Worm (Caenorhabditis elegans) whole organism, late embryonic: ENCODE data around the gene D1054.3.

Experiments
- C38D4.7 ChIP-seq: fragments of 200-800 bp; sonication (Bioruptor generic); optimal IDR thresholded peaks from 2 replicates; lab custom pipeline; 2018; ENCODE audit warnings: mild to moderate bottlenecking, missing genetic modification characterization, moderate library complexity, missing compliant biosample characterization
- F13H6.1 ChIP-seq: sonication (generic microtip); optimal IDR thresholded peaks from 2 replicates; lab custom pipeline; 2016; ENCODE audit warnings: missing genetic modification characterization, missing compliant biosample characterization
- gmeb-2 ChIP-seq: sonication (generic microtip); optimal IDR thresholded peaks from 2 replicates; lab custom pipeline; 2016; ENCODE audit warnings: missing genetic modification characterization, inconsistent platforms, missing compliant biosample characterization
- pag-3 ChIP-seq: sonication (generic microtip); optimal IDR thresholded peaks from 2 replicates; lab custom pipeline; 2016; ENCODE audit warnings: missing compliant biosample characterization, missing genetic modification characterization, borderline replicate concordance
- tbx-2 ChIP-seq: sonication (generic microtip); optimal IDR thresholded peaks from 2 replicates; lab custom pipeline; 2016; ENCODE audit warnings: missing genetic modification characterization, missing compliant biosample characterization
- ztf-16 ChIP-seq: sonication (generic microtip); optimal IDR thresholded peaks from 2 replicates; lab custom pipeline; 2017; ENCODE audit warnings: missing genetic modification characterization, missing compliant biosample characterization

DNA sequence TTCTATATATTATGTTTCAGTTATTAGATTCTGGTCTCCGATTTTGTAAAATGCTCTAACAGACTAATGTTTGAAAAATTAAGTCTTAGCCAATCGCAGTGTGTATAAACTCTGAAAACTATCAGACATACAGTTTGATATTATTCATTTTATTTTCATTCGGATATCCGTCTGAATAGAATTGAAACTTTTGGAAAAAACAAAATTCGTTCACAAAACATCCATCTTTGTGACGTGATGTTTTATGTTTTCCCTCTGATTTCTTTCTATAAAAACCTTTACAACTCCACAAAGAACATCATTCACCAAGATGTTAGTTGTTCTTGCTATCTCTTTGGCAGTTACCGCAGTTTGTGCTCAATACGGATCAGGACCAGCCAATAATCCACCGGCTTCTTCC lies 22.2 kb downstream of the D1054.3 start, which contains the start of gene ule-3:
- TF ChIP-seq pag-3 (tag; lab: Kevin White, UChicago) (no peak), ztf-16 (tag; lab: Kevin White, UChicago) (no peak), tbx-2 (no peak), gmeb-2 (tag; lab: Kevin White, UChicago) (no peak), F13H6.1 (tag; lab: Kevin White, UChicago) (no peak), C38D4.7 (GFP tag; lab: Kevin White, UChicago) (no peak)
